Worm (Caenorhabditis elegans): Measurements from ENCODE around the gene nlp-2.

DNA sequence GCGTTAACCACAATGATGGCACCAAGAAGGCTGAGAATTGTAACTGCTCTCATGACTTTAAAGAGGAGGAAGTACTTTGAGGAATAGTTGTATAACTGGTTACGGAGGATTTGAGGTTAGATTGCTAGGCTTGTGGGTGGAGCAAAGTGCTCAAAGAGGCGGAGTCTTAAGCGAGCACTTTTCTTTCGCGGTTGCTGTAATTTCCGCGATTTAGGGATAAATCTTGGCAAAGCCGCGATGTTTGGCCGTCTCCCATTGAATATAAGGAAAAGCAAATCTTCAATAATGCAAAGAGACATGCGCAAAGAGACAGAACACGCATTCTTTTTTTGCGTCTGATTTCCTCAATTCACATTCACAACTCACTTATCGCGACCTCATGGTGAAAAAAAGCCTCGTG lies 6.4 kb downstream of the nlp-2 start, which contains the start of gene nlp-45:
- TF ChIP-seq unc-130 (GFP tag; optimal IDR thresholded peaks at IDR 0.05) (no peak), lsy-2 (tag; optimal IDR thresholded peaks at IDR 0.05) (no peak), ceh-44 (GFP tag; IDR thresholded peaks at IDR 0.05) (no peak), F26F4.8 (GFP tag; conservative IDR thresholded peaks at IDR 0.05) (no peak), ceh-82 (tag; optimal IDR thresholded peaks at IDR 0.05) (no peak), nhr-28 (tag; optimal IDR thresholded peaks at IDR 0.05) (no peak), lin-29 (GFP tag; IDR thresholded peaks at IDR 0.05) (no peak), F44E2.7 (GFP tag; IDR thresholded peaks at IDR 0.05) (no peak), aha-1 (tag) (no peak), daf-12 (tag; optimal IDR thresholded peaks at IDR 0.05) (no peak), pqm-1 (tag; optimal IDR thresholded peaks at IDR 0.05) (no peak), cey-2 (tag; optimal IDR thresholded peaks at IDR 0.05; ENCODE audit: borderline replicate concordance, insufficient read depth) (no peak)
